Fruit fly (Drosophila melanogaster) whole organism, prepupa: ENCODE data around the gene AdamTS-A.

Experiments used
- CG11762 ChIP-seq: fragments of 200-800 bp; sonication (Bioruptor generic); optimal IDR thresholded peaks from 3 replicates; lab custom pipeline; 2016; ENCODE audit warnings: missing biosample characterization, missing genetic modification characterization; ENCODE audit not compliant: insufficient read depth
- CG16779 ChIP-seq: fragments of 200-800 bp; sonication (Bioruptor generic); optimal IDR thresholded peaks from 3 replicates; lab custom pipeline; 2017; ENCODE audit warnings: missing biosample characterization, mild to moderate bottlenecking, missing genetic modification characterization
- CG6163 ChIP-seq: fragments of 200-800 bp; sonication (Bioruptor generic); IDR thresholded peaks from 3 replicates; pipeline ENCODE4 v1.3.6; 2022; ENCODE audit warnings: missing biosample characterization, missing genetic modification characterization
- CG6808 ChIP-seq: fragments of 200-800 bp; sonication (Bioruptor generic); optimal IDR thresholded peaks from 3 replicates; lab custom pipeline; 2017; ENCODE audit warnings: missing biosample characterization, missing genetic modification characterization, mild to moderate bottlenecking, moderate library complexity, missing genetic modification reagents
- CG8319 ChIP-seq: fragments of 200-800 bp; sonication (Bioruptor generic); optimal IDR thresholded peaks from 3 replicates; lab custom pipeline; 2016; ENCODE audit warnings: missing biosample characterization, missing genetic modification characterization
- Lpt ChIP-seq: fragments of 200-800 bp; sonication (Bioruptor generic); optimal IDR thresholded peaks from 3 replicates; lab custom pipeline; 2016; ENCODE audit warnings: missing biosample characterization, missing genetic modification characterization
- OdsH ChIP-seq: fragments of 200-800 bp; sonication (Bioruptor generic); optimal IDR thresholded peaks from 3 replicates; lab custom pipeline; 2016; ENCODE audit warnings: missing biosample characterization, missing genetic modification characterization
- Smox ChIP-seq: fragments of 200-800 bp; sonication (Bioruptor generic); optimal IDR thresholded peaks from 3 replicates; lab custom pipeline; 2016; ENCODE audit warnings: missing biosample characterization, missing genetic modification characterization
- Sox15 ChIP-seq: fragments of 200-800 bp; sonication (Bioruptor generic); optimal IDR thresholded peaks from 3 replicates; lab custom pipeline; 2016; ENCODE audit warnings: missing biosample characterization, missing genetic modification characterization
- esn ChIP-seq: fragments of 200-800 bp; sonication (Bioruptor generic); optimal IDR thresholded peaks from 2 replicates; lab custom pipeline; 2016; ENCODE audit warnings: missing biosample characterization, mild to moderate bottlenecking, missing genetic modification characterization, moderate library complexity
- fd85E ChIP-seq: fragments of 200-800 bp; sonication (Bioruptor generic); optimal IDR thresholded peaks from 3 replicates; lab custom pipeline; 2016; ENCODE audit warnings: missing biosample characterization, missing genetic modification characterization
- lz ChIP-seq: fragments of 200-800 bp; sonication (Bioruptor generic); optimal IDR thresholded peaks from 3 replicates; lab custom pipeline; 2016; ENCODE audit warnings: missing biosample characterization, missing genetic modification characterization
- salr ChIP-seq, 2 experiments: fragments of 200-800 bp; sonication (Bioruptor generic); optimal IDR thresholded peaks; 3 replicates each; lab custom pipeline; 2016 to 2018; ENCODE audit warnings: missing biosample characterization in 2 of 2, missing genetic modification characterization in 2 of 2, mild to moderate bottlenecking in 1 of 2
- topi ChIP-seq: fragments of 200-800 bp; sonication (Bioruptor generic); optimal IDR thresholded peaks from 3 replicates; lab custom pipeline; 2016; ENCODE audit warnings: missing biosample characterization, missing genetic modification characterization

DNA sequence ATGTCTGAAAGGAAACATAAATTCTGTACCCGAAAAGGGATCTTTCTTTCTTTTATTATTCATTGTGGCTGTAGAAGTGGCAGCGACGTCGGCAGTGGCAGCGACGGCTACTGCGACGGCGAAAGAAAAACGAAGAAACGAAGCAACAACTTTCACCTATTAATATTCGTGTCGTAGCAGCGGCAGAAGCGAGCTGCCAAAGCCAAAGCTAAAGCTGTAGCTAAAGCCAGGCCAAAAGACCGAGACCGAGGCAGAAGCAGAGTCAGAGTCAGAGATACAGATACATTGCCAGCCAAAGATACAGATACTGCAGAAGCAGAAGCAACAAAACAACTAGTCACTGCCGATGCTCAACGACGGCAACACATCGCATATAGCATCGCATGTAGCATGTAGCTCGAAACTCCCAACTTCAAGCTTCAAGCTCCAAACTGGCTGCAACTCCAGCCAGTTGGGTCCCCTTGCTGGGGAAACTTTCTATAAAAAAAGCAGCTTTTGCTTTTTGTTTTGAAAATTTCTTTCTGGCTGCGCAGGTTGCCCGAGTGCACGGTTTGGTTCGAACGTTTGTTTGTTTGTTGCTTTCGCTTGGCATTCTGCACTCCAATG is 42.5 kb downstream of the AdamTS-A start:
- TF ChIP-seq Sox15 (GFP tag; lab: Kevin White, UChicago) (no peak), Smox (GFP tag; lab: Kevin White, UChicago) (no peak), CG16779 (tag; lab: Kevin White, UChicago) (no peak), fd85E (GFP tag; lab: Kevin White, UChicago) (no peak), topi (GFP tag; lab: Kevin White, UChicago) (no peak), esn (GFP tag; lab: Kevin White, UChicago) (no peak), CG6808 (GFP tag; lab: Kevin White, UChicago) (no peak), CG11762 (GFP tag; lab: Kevin White, UChicago) (no peak), Lpt (no peak), salr (GFP tag; optimal IDR thresholded peaks at IDR 0.05; lab: Kevin White, UChicago) (no peak), OdsH (no peak), CG8319 (no peak), CG6163 (GFP tag; lab: Robert Waterston, UW) (no peak), lz (GFP tag; lab: Kevin White, UChicago) (no peak)
